Worm (Caenorhabditis elegans) whole organism, L1 larva: ENCODE results near the gene K07F5.8.
"Not testable (repeated sequence)": the region's sequence is repeated elsewhere in the genome, so short reads cannot be mapped to it uniquely, and the experiment has no call there.

ENCODE experiments used
- C04F5.9 ChIP-seq: sonication (generic microtip); optimal IDR thresholded peaks from 2 replicates; lab custom pipeline; 2016; ENCODE audit warnings: missing genetic modification characterization, missing compliant biosample characterization
- C16A3.4 ChIP-seq: fragments of 150-350 bp; optimal IDR thresholded peaks from 2 replicates; lab custom pipeline; 2014; ENCODE audit warnings: missing biosample characterization, missing genetic modification characterization
- aha-1 ChIP-seq: fragments of 150-350 bp; optimal IDR thresholded peaks from 2 replicates; lab custom pipeline; 2014; ENCODE audit warnings: missing biosample characterization, missing genetic modification characterization
- aly-2 ChIP-seq: fragments of 150-350 bp; optimal IDR thresholded peaks from 2 replicates; lab custom pipeline; 2014; ENCODE audit warnings: missing biosample characterization, missing genetic modification characterization
- ama-1 ChIP-seq: fragments of 150-350 bp; optimal IDR thresholded peaks from 2 replicates; lab custom pipeline; 2014
- ceh-8 ChIP-seq: fragments of 200-800 bp; sonication (Bioruptor generic); optimal IDR thresholded peaks from 2 replicates; lab custom pipeline; 2018; ENCODE audit warnings: mild to moderate bottlenecking, missing genetic modification characterization, moderate library complexity, missing compliant biosample characterization
- ceh-82 ChIP-seq, 3 experiments: fragments of 150-350 bp in 1 of 3; sonication (generic microtip) in 2 of 3; optimal IDR thresholded peaks; 2 replicates each; lab custom pipeline; 2014 to 2017; ENCODE audit warnings: missing biosample characterization in 3 of 3, missing genetic modification characterization in 3 of 3
- ceh-90 ChIP-seq: sonication (generic microtip); optimal IDR thresholded peaks from 2 replicates; lab custom pipeline; 2016; ENCODE audit warnings: missing genetic modification characterization, missing compliant biosample characterization
- ces-1 ChIP-seq: fragments of 150-350 bp; optimal IDR thresholded peaks from 2 replicates; lab custom pipeline; 2014; ENCODE audit warnings: missing biosample characterization, missing genetic modification reagents, missing genetic modification characterization
- dpl-1 ChIP-seq, 3 experiments: fragments of 150-350 bp in 2 of 3; sonication (generic microtip) in 1 of 3; optimal IDR thresholded peaks; 2 replicates each; lab custom pipeline; 2014 to 2017; ENCODE audit warnings: missing biosample characterization in 3 of 3, missing genetic modification characterization in 3 of 3, missing genetic modification reagents in 3 of 3
- efl-1 ChIP-seq, 4 experiments: fragments of 150-350 bp; optimal IDR thresholded peaks in 3 of 4; peaks in 1 of 4; 1 replicate in 1 of 4; 2 replicates in 3 of 4; lab custom pipeline; 2014; ENCODE audit warnings: missing biosample characterization in 2 of 4, missing genetic modification characterization in 2 of 4, missing genetic modification reagents in 2 of 4
- egl-27 ChIP-seq, 2 experiments: fragments of 150-350 bp in 1 of 2; sonication (generic microtip); optimal IDR thresholded peaks; 3 replicates each; lab custom pipeline; 2017 to 2018; ENCODE audit warnings: missing biosample characterization in 2 of 2, missing genetic modification characterization in 2 of 2, missing genetic modification reagents in 2 of 2
- elt-2 ChIP-seq: sonication (generic microtip); optimal IDR thresholded peaks from 2 replicates; lab custom pipeline; 2016; ENCODE audit warnings: missing genetic modification characterization, mild to moderate bottlenecking, inconsistent platforms, missing compliant biosample characterization, missing genetic modification reagents
- elt-3 ChIP-seq, 6 experiments: fragments of 150-350 bp in 1 of 6; sonication (generic microtip); optimal IDR thresholded peaks; 2 replicates each; lab custom pipeline; 2017 to 2018; ENCODE audit warnings: missing biosample characterization in 6 of 6, missing genetic modification characterization in 6 of 6, inconsistent platforms in 1 of 6
- fkh-10 ChIP-seq: sonication (generic microtip); optimal IDR thresholded peaks from 2 replicates; lab custom pipeline; 2017; ENCODE audit warnings: missing biosample characterization, missing genetic modification reagents, missing genetic modification characterization
- fkh-8 ChIP-seq: sonication (generic microtip); optimal IDR thresholded peaks from 2 replicates; lab custom pipeline; 2016; ENCODE audit warnings: mild to moderate bottlenecking, missing genetic modification characterization, missing compliant biosample characterization
- grh-1 ChIP-seq: fragments of 200-800 bp; sonication (Bioruptor generic); IDR thresholded peaks from 2 replicates; pipeline ENCODE4 v1.3.6; 2022; ENCODE audit warnings: missing genetic modification reagents, missing genetic modification characterization, missing compliant biosample characterization
- hlh-17 ChIP-seq: fragments of 200-800 bp; sonication (Bioruptor generic); optimal IDR thresholded peaks from 2 replicates; lab custom pipeline; 2018; ENCODE audit warnings: missing genetic modification characterization, mild to moderate bottlenecking, missing compliant biosample characterization, moderate library complexity, borderline replicate concordance
- hlh-4 ChIP-seq: sonication (generic microtip); optimal IDR thresholded peaks from 2 replicates; lab custom pipeline; 2016; ENCODE audit warnings: mild to moderate bottlenecking, missing genetic modification characterization, missing compliant biosample characterization
- irx-1 ChIP-seq: sonication (generic microtip); optimal IDR thresholded peaks from 2 replicates; lab custom pipeline; 2016; ENCODE audit warnings: missing genetic modification characterization, missing compliant biosample characterization
- isw-1 ChIP-seq: fragments of 200-800 bp; sonication (Bioruptor generic); IDR thresholded peaks from 2 replicates; pipeline ENCODE4 v1.3.6; 2022; ENCODE audit warnings: missing genetic modification characterization, missing compliant biosample characterization
- jun-1 ChIP-seq: fragments of 150-350 bp; optimal IDR thresholded peaks from 2 replicates; lab custom pipeline; 2014; ENCODE audit warnings: missing biosample characterization, missing genetic modification reagents, missing genetic modification characterization
- lin-13 ChIP-seq: fragments of 150-350 bp; optimal IDR thresholded peaks from 2 replicates; lab custom pipeline; 2014; ENCODE audit warnings: missing biosample characterization, missing genetic modification reagents, missing genetic modification characterization
- lin-15B ChIP-seq: fragments of 150-350 bp; sonication (generic microtip); optimal IDR thresholded peaks from 3 replicates; lab custom pipeline; 2014; ENCODE audit warnings: missing biosample characterization, missing genetic modification characterization
- lin-35 ChIP-seq, 2 experiments: fragments of 150-350 bp; optimal IDR thresholded peaks; 2 replicates each; lab custom pipeline; 2014; ENCODE audit warnings: missing biosample characterization in 2 of 2, missing genetic modification characterization in 2 of 2, missing genetic modification reagents in 2 of 2
- lin-39 ChIP-seq: fragments of 150-350 bp; optimal IDR thresholded peaks from 2 replicates; lab custom pipeline; 2014; ENCODE audit warnings: missing biosample characterization, missing genetic modification reagents, missing genetic modification characterization
- mef-2 ChIP-seq: fragments of 150-350 bp; optimal IDR thresholded peaks from 2 replicates; lab custom pipeline; 2014; ENCODE audit warnings: missing biosample characterization, missing genetic modification characterization
- nhr-12 ChIP-seq: sonication (generic microtip); optimal IDR thresholded peaks from 2 replicates; lab custom pipeline; 2017; ENCODE audit warnings: missing biosample characterization, missing genetic modification characterization
- nhr-19 ChIP-seq: fragments of 200-800 bp; sonication (Bioruptor generic); conservative IDR thresholded peaks from 2 replicates; pipeline ENCODE4 v1.3.6; 2022; ENCODE audit warnings: missing genetic modification characterization, missing compliant biosample characterization
- nhr-237 ChIP-seq: fragments of 150-350 bp; optimal IDR thresholded peaks from 2 replicates; lab custom pipeline; 2014; ENCODE audit warnings: missing biosample characterization, missing genetic modification characterization
- nhr-28 ChIP-seq: fragments of 150-350 bp; optimal IDR thresholded peaks from 2 replicates; lab custom pipeline; 2014; ENCODE audit warnings: missing biosample characterization, missing genetic modification characterization
- nhr-47 ChIP-seq: sonication (generic microtip); optimal IDR thresholded peaks from 2 replicates; lab custom pipeline; 2016; ENCODE audit warnings: mild to moderate bottlenecking, missing genetic modification characterization, moderate library complexity, missing compliant biosample characterization
- nhr-71 ChIP-seq: sonication (generic microtip); optimal IDR thresholded peaks from 2 replicates; lab custom pipeline; 2016; ENCODE audit warnings: mild to moderate bottlenecking, missing genetic modification characterization, moderate library complexity, missing compliant biosample characterization
- nhr-76 ChIP-seq: sonication (generic microtip); optimal IDR thresholded peaks from 2 replicates; lab custom pipeline; 2017; ENCODE audit warnings: missing biosample characterization, missing genetic modification characterization
- nhr-77 ChIP-seq: fragments of 150-350 bp; optimal IDR thresholded peaks from 2 replicates; lab custom pipeline; 2014; ENCODE audit warnings: missing biosample characterization, missing genetic modification characterization
- nhr-84 ChIP-seq: sonication (generic microtip); optimal IDR thresholded peaks from 2 replicates; lab custom pipeline; 2017; ENCODE audit warnings: missing biosample characterization, missing genetic modification characterization
- pax-3 ChIP-seq: fragments of 200-800 bp; sonication (Bioruptor generic); optimal IDR thresholded peaks from 2 replicates; lab custom pipeline; 2018; ENCODE audit warnings: mild to moderate bottlenecking, missing genetic modification characterization, moderate library complexity, missing compliant biosample characterization
- pqm-1 ChIP-seq: sonication (generic microtip); optimal IDR thresholded peaks from 3 replicates; lab custom pipeline; 2017; ENCODE audit warnings: missing biosample characterization, missing genetic modification characterization
- snpc-4 ChIP-seq: fragments of 150-350 bp; optimal IDR thresholded peaks from 2 replicates; lab custom pipeline; 2014; ENCODE audit warnings: missing biosample characterization, missing genetic modification characterization
- sup-37 ChIP-seq: fragments of 200-800 bp; sonication (Bioruptor generic); optimal IDR thresholded peaks from 2 replicates; lab custom pipeline; 2018; ENCODE audit warnings: mild to moderate bottlenecking, missing genetic modification characterization, missing compliant biosample characterization
- tbx-2 ChIP-seq: sonication (generic microtip); optimal IDR thresholded peaks from 2 replicates; lab custom pipeline; 2016; ENCODE audit warnings: missing genetic modification characterization, missing compliant biosample characterization
- unc-30 ChIP-seq: sonication (generic microtip); optimal IDR thresholded peaks from 2 replicates; lab custom pipeline; 2017; ENCODE audit warnings: missing biosample characterization, missing genetic modification characterization
- unc-98 ChIP-seq: fragments of 200-800 bp; sonication (Bioruptor generic); IDR thresholded peaks from 2 replicates; pipeline ENCODE4 v1.3.6; 2022; ENCODE audit warnings: missing genetic modification characterization, missing compliant biosample characterization
- xbp-1 ChIP-seq: sonication (generic microtip); optimal IDR thresholded peaks from 2 replicates; lab custom pipeline; 2016; ENCODE audit warnings: missing genetic modification characterization, missing compliant biosample characterization
- ztf-11 ChIP-seq, 2 experiments: sonication (generic microtip); optimal IDR thresholded peaks; 2 replicates each; lab custom pipeline; 2016 to 2017; ENCODE audit warnings: missing genetic modification characterization in 2 of 2, missing biosample characterization in 1 of 2, missing compliant biosample characterization in 1 of 2
- ztf-4 ChIP-seq: fragments of 150-350 bp; optimal IDR thresholded peaks from 2 replicates; lab custom pipeline; 2014; ENCODE audit warnings: missing biosample characterization, missing genetic modification characterization

K07F5.8 gene

DNA sequence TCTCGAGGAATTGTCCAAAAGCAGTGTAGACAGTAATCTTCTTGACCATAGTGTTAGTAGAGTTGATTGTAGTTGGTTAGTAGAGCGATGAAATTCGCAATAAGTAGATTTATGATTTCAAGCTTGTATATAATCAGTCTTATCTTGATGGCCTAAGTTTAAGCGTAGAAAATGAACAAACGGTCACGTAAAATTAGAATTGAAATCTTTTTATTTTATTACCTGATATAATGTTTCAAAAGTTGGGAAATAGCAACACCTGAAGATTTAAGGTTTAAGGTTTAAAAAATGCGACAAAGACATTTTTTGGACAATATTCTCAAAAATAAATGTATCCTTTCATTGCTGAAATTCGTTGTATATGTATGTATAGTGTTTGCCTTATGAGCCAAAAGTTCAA is 44.1 kb upstream of the K07F5.8 start, which contains the start of gene sss-1:
sss-1 (minus strand) TSS at position 101 of the 400 bp plus-strand sequence.
- not testable (repeated sequence) for TF ChIP-seq hlh-4 (tag; lab: Kevin White, UChicago); nhr-71; ztf-4 (tag; lab: Kevin White, UChicago)

DNA sequence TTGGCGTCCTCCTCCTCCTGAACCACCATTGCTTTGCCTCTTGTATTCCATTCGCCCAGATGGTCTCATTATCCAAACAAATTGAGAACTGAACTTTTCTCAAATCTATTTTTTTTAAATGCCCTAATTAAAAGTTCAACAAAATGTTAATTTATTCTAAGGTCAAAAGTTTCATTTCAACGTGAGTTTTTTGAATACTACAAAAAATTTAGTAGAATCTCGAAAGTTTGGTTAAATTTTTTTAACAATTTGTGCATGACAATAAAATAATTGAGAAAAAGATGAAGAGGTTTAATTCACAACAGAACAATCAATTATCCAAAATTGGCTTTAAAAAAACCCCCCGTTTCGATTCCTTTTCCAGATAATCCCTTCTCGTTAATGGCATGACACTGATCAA is 42.4 kb upstream of the K07F5.8 start, which contains the start of gene F32B6.4:
F32B6.4 (minus strand) TSS at position 101 of the 400 bp plus-strand sequence.
- no peak for TF ChIP-seq ztf-11 (tag; optimal IDR thresholded peaks at IDR 0.05; lab: Kevin White, UChicago)
- no peak for TF ChIP-seq ces-1 (GFP tag; lab: Kevin White, UChicago)
- TF ChIP-seq lin-39 (tag; lab: Kevin White, UChicago): no peak
- no peak for TF ChIP-seq irx-1
- no peak for TF ChIP-seq fkh-8 (tag; lab: Kevin White, UChicago)
- TF ChIP-seq snpc-4 (tag; lab: Kevin White, UChicago): no peak
- no peak for TF ChIP-seq lin-35 (GFP tag; optimal IDR thresholded peaks at IDR 0.05; lab: Kevin White, UChicago)
- TF ChIP-seq fkh-10 (GFP tag; lab: Kevin White, UChicago): no peak
- no peak for TF ChIP-seq pqm-1 (tag; lab: Kevin White, UChicago)

DNA sequence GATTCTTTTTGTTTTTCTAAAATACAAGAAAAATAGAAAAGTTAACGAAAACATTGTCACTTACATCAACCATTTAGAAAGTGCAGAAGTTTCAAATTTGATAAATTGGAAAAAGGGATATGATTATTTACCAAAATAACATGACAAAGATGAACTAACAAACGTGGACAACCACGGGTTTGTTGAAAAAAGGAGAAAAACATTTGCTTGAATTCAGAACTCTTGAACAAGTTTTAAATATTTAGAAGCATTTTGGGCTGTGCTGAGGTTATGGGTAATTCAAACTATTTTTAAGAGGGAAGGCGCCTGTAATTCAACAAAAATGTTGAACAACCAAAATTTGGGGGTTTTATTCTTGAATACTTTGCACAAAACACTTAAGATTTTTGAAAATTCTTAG is 40.3 kb upstream of the K07F5.8 start, which contains the start of gene ttbk-3:
ttbk-3 (minus strand) TSS at position 101 of the 400 bp plus-strand sequence.
- TF ChIP-seq fkh-8 (tag; lab: Kevin White, UChicago): no peak
- no peak for TF ChIP-seq efl-1 (optimal IDR thresholded peaks at IDR 0.05; lab: Kevin White, UChicago)
- peak in 1 of 2 experiments; percentile 43 for TF ChIP-seq efl-1 (GFP tag; optimal IDR thresholded peaks at IDR 0.05 in 1 of 2; lab: Kevin White, UChicago)

DNA sequence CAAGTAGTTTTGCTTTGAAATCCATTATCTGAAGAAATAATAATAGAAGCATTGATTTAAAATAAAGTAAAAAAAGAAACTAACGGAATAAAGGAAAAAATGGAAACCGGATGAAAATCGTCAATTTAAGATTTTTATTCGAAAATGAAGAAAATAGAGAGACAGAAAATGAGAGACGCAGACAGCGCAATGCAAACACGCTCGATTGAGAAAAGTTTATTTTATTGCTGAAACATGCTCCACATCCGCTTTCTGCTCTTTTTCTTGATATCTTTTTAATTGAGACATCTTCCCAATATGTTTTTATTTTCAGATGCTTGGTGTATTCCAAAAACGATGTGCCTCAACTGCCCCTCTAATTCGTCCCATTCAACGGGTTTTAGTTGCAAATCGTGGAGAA is 34.7 kb upstream of the K07F5.8 start, which contains the start of the genes prp-18 and mccc-1:
prp-18 (minus strand) TSS at position 127 of the 400 bp plus-strand sequence.
mccc-1 (plus strand) TSS at position 314 of the 400 bp plus-strand sequence.
- TF ChIP-seq aha-1 (tag; lab: Kevin White, UChicago): no peak
- no peak for TF ChIP-seq nhr-12
- TF ChIP-seq dpl-1 (GFP tag; optimal IDR thresholded peaks at IDR 0.05; lab: Kevin White, UChicago): peak; percentile 43 to 69 (median 60)
- peak; percentile 48 for TF ChIP-seq xbp-1
- peak; percentile 67 to 70 for TF ChIP-seq efl-1 (optimal IDR thresholded peaks at IDR 0.05; lab: Kevin White, UChicago)
- peak; percentile 64 to 91 for TF ChIP-seq efl-1 (GFP tag; optimal IDR thresholded peaks at IDR 0.05 in 1 of 2; lab: Kevin White, UChicago)
- no peak for TF ChIP-seq grh-1 (GFP tag; lab: Robert Waterston, UW)
- no peak for TF ChIP-seq lin-39 (tag; lab: Kevin White, UChicago)
- TF ChIP-seq nhr-28 (tag; lab: Kevin White, UChicago): no peak
- no peak for TF ChIP-seq ceh-8 (GFP tag; lab: Kevin White, UChicago)
- no peak for TF ChIP-seq nhr-76 (tag; lab: Kevin White, UChicago)
- TF ChIP-seq lin-15B (tag; lab: Kevin White, UChicago): peak; percentile 56
- TF ChIP-seq ceh-82 (tag; optimal IDR thresholded peaks at IDR 0.05; lab: Kevin White, UChicago): peak in 1 of 3 experiments; percentile 62
- TF ChIP-seq isw-1 (GFP tag; lab: Robert Waterston, UW): peak; percentile 36
- no peak for TF ChIP-seq C04F5.9
- no peak for TF ChIP-seq irx-1
- TF ChIP-seq hlh-17 (GFP tag; lab: Kevin White, UChicago): no peak
- TF ChIP-seq unc-98 (GFP tag; lab: Robert Waterston, UW): no peak
- TF ChIP-seq ztf-11 (tag; optimal IDR thresholded peaks at IDR 0.05; lab: Kevin White, UChicago): no peak
- TF ChIP-seq snpc-4 (tag; lab: Kevin White, UChicago): no peak
- TF ChIP-seq ceh-90 (tag; lab: Kevin White, UChicago): no peak
- TF ChIP-seq tbx-2 (tag; lab: Kevin White, UChicago): no peak
- no peak for TF ChIP-seq lin-13 (GFP tag; lab: Kevin White, UChicago)
- no peak for TF ChIP-seq unc-30 (tag; lab: Kevin White, UChicago)
- no peak for TF ChIP-seq egl-27 (tag; optimal IDR thresholded peaks at IDR 0.05; lab: Kevin White, UChicago)
- no peak for TF ChIP-seq sup-37
- TF ChIP-seq nhr-237 (tag; lab: Kevin White, UChicago): no peak
- TF ChIP-seq aly-2 (tag; lab: Kevin White, UChicago): no peak
- no peak for TF ChIP-seq elt-2 (tag; lab: Kevin White, UChicago)
- peak; percentile 25; the same call in 1 of the 2 replicates for TF ChIP-seq nhr-19 (GFP tag; lab: Robert Waterston, UW)
- peak; percentile 62 for TF ChIP-seq C16A3.4 (tag; lab: Kevin White, UChicago)
- TF ChIP-seq nhr-47 (tag; lab: Kevin White, UChicago): no peak
- no peak for TF ChIP-seq pax-3
- TF ChIP-seq mef-2 (tag; lab: Kevin White, UChicago): no peak
- TF ChIP-seq ama-1: no peak
- TF ChIP-seq elt-3 (tag; optimal IDR thresholded peaks at IDR 0.05; lab: Kevin White, UChicago): no peak
- TF ChIP-seq nhr-84: no peak
- no peak for TF ChIP-seq jun-1 (tag; lab: Kevin White, UChicago)
- no peak for TF ChIP-seq nhr-77 (tag; lab: Kevin White, UChicago)
